Worm (Caenorhabditis elegans) whole organism, midembryonic: ENCODE measurements around the gene F29A7.3.

Source experiments
- T22C8.4 ChIP-seq: fragments of 200-800 bp; sonication (Bioruptor generic); IDR thresholded peaks from 2 replicates; pipeline ENCODE4 v1.3.6; 2022; ENCODE audit warnings: missing genetic modification characterization, missing compliant biosample characterization
- cog-1 ChIP-seq: sonication (generic microtip); optimal IDR thresholded peaks from 2 replicates; lab custom pipeline; 2016; ENCODE audit warnings: missing genetic modification characterization, missing compliant biosample characterization
- flt-1 ChIP-seq: fragments of 200-800 bp; sonication (Bioruptor generic); IDR thresholded peaks from 2 replicates; pipeline ENCODE4 v1.3.6; 2022; ENCODE audit warnings: missing genetic modification characterization, missing compliant biosample characterization
- klf-2 ChIP-seq: fragments of 200-800 bp; sonication (Bioruptor generic); conservative IDR thresholded peaks from 2 replicates; pipeline ENCODE4 v1.3.6; 2022; ENCODE audit warnings: missing genetic modification reagents, missing genetic modification characterization, missing compliant biosample characterization
- ztf-23 ChIP-seq: fragments of 200-800 bp; sonication (Bioruptor generic); IDR thresholded peaks from 2 replicates; pipeline ENCODE4 v1.3.6; 2022; ENCODE audit warnings: missing genetic modification reagents, missing genetic modification characterization, missing compliant biosample characterization
- ztf-29 ChIP-seq: fragments of 200-800 bp; sonication (Bioruptor generic); IDR thresholded peaks from 2 replicates; pipeline ENCODE4 v1.3.6; 2022; ENCODE audit warnings: missing genetic modification reagents, missing genetic modification characterization, missing compliant biosample characterization

DNA sequence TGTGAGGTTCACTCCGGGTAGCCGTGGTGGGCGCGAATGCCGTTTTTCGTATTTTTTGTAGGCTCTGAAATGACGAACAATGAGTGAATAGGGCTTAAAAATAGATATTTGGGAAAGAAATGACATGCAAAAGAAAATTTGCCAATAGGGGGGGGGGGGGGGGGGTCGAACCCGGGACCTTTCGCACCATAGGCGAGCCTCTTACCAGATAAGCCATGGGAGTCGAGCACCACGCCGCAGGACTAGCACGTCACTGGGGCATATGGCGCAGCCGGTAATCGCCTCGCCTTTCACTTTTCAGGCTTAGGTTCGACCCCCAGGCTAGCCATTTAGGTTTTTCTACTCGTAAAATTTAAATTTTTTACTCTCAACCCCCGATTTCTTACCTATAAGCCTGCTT is 33.9 kb upstream of the F29A7.3 start:
- TF ChIP-seq T22C8.4 (GFP tag; lab: Robert Waterston, UW) (no peak), cog-1 (no peak), flt-1 (GFP tag; lab: Robert Waterston, UW) (no peak), ztf-29 (no peak), klf-2 (GFP tag; lab: Robert Waterston, UW) (no peak), ztf-23 (GFP tag; lab: Robert Waterston, UW) (no peak)
